Worm (Caenorhabditis elegans) whole organism, young adult: Measurements from ENCODE around the gene F38A1.6.

Experiments used
- B0019.2 ChIP-seq: fragments of 200-800 bp; sonication (Bioruptor generic); conservative IDR thresholded peaks from 2 replicates; pipeline ENCODE4 v1.3.6; 2022; ENCODE audit warnings: missing genetic modification reagents, missing genetic modification characterization, missing compliant biosample characterization
- B0035.1 ChIP-seq: sonication (generic microtip); optimal IDR thresholded peaks from 2 replicates; lab custom pipeline; 2016; ENCODE audit warnings: missing genetic modification characterization, mild to moderate bottlenecking, missing compliant biosample characterization, missing genotype, missing genetic modification reagents
- C06A6.2 ChIP-seq: fragments of 200-800 bp; sonication (Bioruptor generic); conservative IDR thresholded peaks from 2 replicates; pipeline ENCODE4 v1.3.6; 2022; ENCODE audit warnings: missing genetic modification characterization, missing compliant biosample characterization
- D2030.7 ChIP-seq: fragments of 200-800 bp; sonication (Bioruptor generic); IDR thresholded peaks from 2 replicates; pipeline ENCODE4 v1.3.6; 2022; ENCODE audit warnings: missing genetic modification reagents, missing genetic modification characterization, missing compliant biosample characterization
- F33H1.4 ChIP-seq: fragments of 200-800 bp; sonication (Bioruptor generic); IDR thresholded peaks from 2 replicates; pipeline ENCODE4 v1.3.6; 2022; ENCODE audit warnings: missing genetic modification reagents, missing genetic modification characterization, missing compliant biosample characterization
- F49E8.2 ChIP-seq: sonication (generic microtip); optimal IDR thresholded peaks from 3 replicates; lab custom pipeline; 2017; ENCODE audit warnings: missing genetic modification characterization, mild to moderate bottlenecking, missing compliant biosample characterization, antibody characterized with exemption, moderate library complexity; ENCODE audit not compliant: insufficient read depth
- F55B11.4 ChIP-seq: sonication (generic microtip); optimal IDR thresholded peaks from 2 replicates; lab custom pipeline; 2016; ENCODE audit warnings: missing compliant biosample characterization, missing genetic modification characterization, borderline replicate concordance; ENCODE audit not compliant: insufficient read depth
- ama-1 ChIP-seq, 3 experiments: fragments of 150-350 bp in 1 of 3; sonication (generic microtip) in 2 of 3; optimal IDR thresholded peaks; 2 replicates each; lab custom pipeline; 2014 to 2018; ENCODE audit warnings: missing biosample characterization in 2 of 3, missing genetic modification characterization in 2 of 3, missing genetic modification reagents in 2 of 3
- athp-1 ChIP-seq: sonication (generic microtip); optimal IDR thresholded peaks from 2 replicates; lab custom pipeline; 2017; ENCODE audit warnings: mild to moderate bottlenecking, missing genetic modification characterization, missing compliant biosample characterization
- attf-3 ChIP-seq: fragments of 200-800 bp; sonication (Bioruptor generic); conservative IDR thresholded peaks from 2 replicates; pipeline ENCODE4 v1.3.6; 2022; ENCODE audit warnings: missing genetic modification reagents, missing genetic modification characterization, missing compliant biosample characterization
- cebp-1 ChIP-seq, 2 experiments: fragments of 200-800 bp in 1 of 2; sonication (Bioruptor generic) in 1 of 2; sonication (generic microtip) in 1 of 2; IDR thresholded peaks in 1 of 2; optimal IDR thresholded peaks in 1 of 2; 2 replicates each; pipeline versions ENCODE4 v1.3.6 to Lab custom; 2017 to 2022; ENCODE audit warnings: missing compliant biosample characterization in 2 of 2, missing genetic modification characterization in 2 of 2, mild to moderate bottlenecking in 1 of 2, missing genetic modification reagents in 1 of 2, moderate library complexity in 1 of 2
- ceh-27 ChIP-seq: fragments of 200-800 bp; sonication (Bioruptor generic); optimal IDR thresholded peaks from 2 replicates; lab custom pipeline; 2018; ENCODE audit warnings: mild to moderate bottlenecking, missing genetic modification characterization, moderate library complexity, missing compliant biosample characterization
- ceh-91 ChIP-seq: fragments of 200-800 bp; sonication (Bioruptor generic); IDR thresholded peaks from 2 replicates; pipeline ENCODE4 v1.3.6; 2022; ENCODE audit warnings: missing genetic modification reagents, missing genetic modification characterization, missing compliant biosample characterization
- chd-7 ChIP-seq: sonication (generic microtip); optimal IDR thresholded peaks from 2 replicates; lab custom pipeline; 2016; ENCODE audit warnings: mild to moderate bottlenecking, missing genetic modification characterization, moderate library complexity, missing compliant biosample characterization
- dox-1 ChIP-seq: fragments of 200-800 bp; sonication (Bioruptor generic); IDR thresholded peaks from 2 replicates; pipeline ENCODE4 v1.3.6; 2022; ENCODE audit warnings: missing genetic modification reagents, missing genetic modification characterization, missing compliant biosample characterization
- dpl-1 ChIP-seq: fragments of 150-350 bp; optimal IDR thresholded peaks from 2 replicates; lab custom pipeline; 2014; ENCODE audit warnings: missing biosample characterization, missing genetic modification reagents, missing genetic modification characterization
- efl-1 ChIP-seq: fragments of 150-350 bp; optimal IDR thresholded peaks from 2 replicates; lab custom pipeline; 2014; ENCODE audit warnings: missing biosample characterization, missing genetic modification reagents, missing genetic modification characterization
- egl-44 ChIP-seq: fragments of 200-800 bp; sonication (Bioruptor generic); IDR thresholded peaks from 2 replicates; pipeline ENCODE4 v1.3.6; 2022; ENCODE audit warnings: missing genetic modification reagents, missing genetic modification characterization, missing compliant biosample characterization
- hsf-1 ChIP-seq: fragments of 200-800 bp; sonication (Bioruptor generic); IDR thresholded peaks from 2 replicates; pipeline ENCODE4 v1.3.6; 2022; ENCODE audit warnings: missing genetic modification reagents, missing genetic modification characterization, missing compliant biosample characterization
- let-526 ChIP-seq: fragments of 200-800 bp; sonication (Bioruptor generic); IDR thresholded peaks from 2 replicates; pipeline ENCODE4 v1.3.6; 2022; ENCODE audit warnings: missing genetic modification reagents, missing genetic modification characterization, missing compliant biosample characterization
- lin-54 ChIP-seq: fragments of 200-800 bp; sonication (Bioruptor generic); optimal IDR thresholded peaks from 2 replicates; lab custom pipeline; 2018; ENCODE audit warnings: mild to moderate bottlenecking, missing genetic modification characterization, missing compliant biosample characterization
- lsl-1 ChIP-seq: fragments of 200-800 bp; sonication (Bioruptor generic); optimal IDR thresholded peaks from 2 replicates; lab custom pipeline; 2018; ENCODE audit warnings: mild to moderate bottlenecking, missing genetic modification characterization, moderate library complexity, missing compliant biosample characterization
- madf-6 ChIP-seq: fragments of 200-800 bp; sonication (Bioruptor generic); IDR thresholded peaks from 2 replicates; pipeline ENCODE4 v1.3.6; 2022; ENCODE audit warnings: missing genetic modification reagents, missing genetic modification characterization, missing compliant biosample characterization
- madf-8 ChIP-seq: fragments of 200-800 bp; sonication (Bioruptor generic); conservative IDR thresholded peaks from 2 replicates; pipeline ENCODE4 v1.3.6; 2022; ENCODE audit warnings: missing genetic modification reagents, missing genetic modification characterization, missing compliant biosample characterization
- mcd-1 ChIP-seq: fragments of 200-800 bp; sonication (Bioruptor generic); IDR thresholded peaks from 2 replicates; pipeline ENCODE4 v1.3.6; 2022; ENCODE audit warnings: missing genetic modification reagents, missing genetic modification characterization, missing compliant biosample characterization
- mxl-1 ChIP-seq: sonication (generic microtip); optimal IDR thresholded peaks from 2 replicates; lab custom pipeline; 2016; ENCODE audit warnings: missing genetic modification characterization, missing compliant biosample characterization
- nfyb-1 ChIP-seq: fragments of 200-800 bp; sonication (Bioruptor generic); IDR thresholded peaks from 2 replicates; pipeline ENCODE4 v1.3.6; 2022; ENCODE audit warnings: missing genetic modification reagents, missing genetic modification characterization, missing compliant biosample characterization
- pbrm-1 ChIP-seq: fragments of 200-800 bp; sonication (Bioruptor generic); IDR thresholded peaks from 2 replicates; pipeline ENCODE4 v1.3.6; 2022; ENCODE audit warnings: missing genetic modification reagents, missing genetic modification characterization, missing compliant biosample characterization
- repo-1 ChIP-seq: sonication (generic microtip); optimal IDR thresholded peaks from 2 replicates; lab custom pipeline; 2017; ENCODE audit warnings: mild to moderate bottlenecking, missing genetic modification characterization, missing compliant biosample characterization
- rpc-1 ChIP-seq, 2 experiments: fragments of 150-350 bp in 1 of 2; sonication (generic microtip) in 1 of 2; optimal IDR thresholded peaks; 2 replicates each; lab custom pipeline; 2014 to 2018; ENCODE audit warnings: missing biosample characterization in 1 of 2, missing genetic modification characterization in 1 of 2, missing genetic modification reagents in 1 of 2, missing genotype in 1 of 2
- snpc-1.3 ChIP-seq: sonication (generic microtip); optimal IDR thresholded peaks from 2 replicates; lab custom pipeline; 2017; ENCODE audit warnings: missing genetic modification characterization, mild to moderate bottlenecking, missing compliant biosample characterization, antibody characterized with exemption, moderate library complexity, missing genotype, missing genetic modification reagents; ENCODE audit not compliant: insufficient read depth
- snpc-3.4 ChIP-seq: sonication (generic microtip); optimal IDR thresholded peaks from 2 replicates; lab custom pipeline; 2017; ENCODE audit warnings: missing genetic modification characterization, mild to moderate bottlenecking, missing compliant biosample characterization, antibody characterized with exemption, moderate library complexity, missing genotype, missing genetic modification reagents
- tbp1 ChIP-seq: fragments of 200-800 bp; sonication (Bioruptor generic); optimal IDR thresholded peaks from 2 replicates; lab custom pipeline; 2018; ENCODE audit warnings: mild to moderate bottlenecking, missing genetic modification characterization, missing compliant biosample characterization
- tlf-1 ChIP-seq: fragments of 200-800 bp; sonication (Bioruptor generic); optimal IDR thresholded peaks from 2 replicates; lab custom pipeline; 2018; ENCODE audit warnings: mild to moderate bottlenecking, missing genetic modification characterization, missing compliant biosample characterization
- unc-130 ChIP-seq: sonication (generic microtip); optimal IDR thresholded peaks from 2 replicates; lab custom pipeline; 2016; ENCODE audit warnings: missing genetic modification reagents, missing genetic modification characterization, missing compliant biosample characterization
- xnd-1 ChIP-seq: sonication (generic microtip); optimal IDR thresholded peaks from 2 replicates; lab custom pipeline; 2016; ENCODE audit warnings: missing genotype, missing genetic modification reagents, missing genetic modification characterization, missing compliant biosample characterization
- ztf-18 ChIP-seq: sonication (generic microtip); optimal IDR thresholded peaks from 2 replicates; lab custom pipeline; 2016; ENCODE audit warnings: missing genotype, mild to moderate bottlenecking, missing genetic modification characterization, missing compliant biosample characterization

The F38A1.6 gene

DNA sequence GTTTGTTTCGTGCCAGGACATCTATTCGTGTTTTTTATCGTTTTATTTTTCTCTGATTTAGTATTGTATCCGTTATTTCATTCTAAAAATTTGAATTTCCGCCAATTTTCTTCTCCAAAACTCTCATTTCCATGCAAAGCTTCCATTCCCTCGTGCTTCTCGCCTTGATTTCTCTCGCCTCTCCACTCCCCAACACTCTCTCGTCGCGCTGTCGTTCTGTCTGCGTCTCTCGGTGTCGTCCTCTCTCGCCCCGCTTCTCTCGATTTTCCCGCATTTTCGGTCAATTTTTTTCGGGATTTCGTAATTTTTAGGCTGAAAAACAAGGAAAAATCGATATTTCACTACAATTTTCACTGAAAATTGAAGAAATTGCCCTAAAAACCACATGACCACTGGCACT lies 22.9 kb downstream of the F38A1.6 start, which contains the start of gene C09E9.1 (continued):
- TF ChIP-seq pbrm-1 (GFP tag; lab: Robert Waterston, UW): peak; percentile 53; the same call in 1 of the 2 replicates
- TF ChIP-seq nfyb-1: 0 out of 2 replicates have a peak, but pooled peaks have one; percentile 24
- no peak for TF ChIP-seq ztf-18 (tag; lab: Kevin White, UChicago)

- TF ChIP-seq lin-54 (GFP tag; lab: Kevin White, UChicago) (peak; percentile 18), cebp-1 (GFP tag; IDR thresholded peaks at IDR 0.05; lab: Robert Waterston, UW) (no peak), cebp-1 (tag; optimal IDR thresholded peaks at IDR 0.05; lab: Kevin White, UChicago) (peak; percentile 82), mcd-1 (GFP tag; lab: Robert Waterston, UW) (0 out of 2 replicates have a peak, but pooled peaks have one; percentile 11), B0035.1 (no peak), lsl-1 (peak; percentile 63), repo-1 (tag; lab: Kevin White, UChicago) (no peak), B0019.2 (GFP tag; lab: Robert Waterston, UW) (peak; percentile 89)
Observed at ce11 chrIV:1275910-1276309, 24.2 kb downstream of the F38A1.6 start.

DNA sequence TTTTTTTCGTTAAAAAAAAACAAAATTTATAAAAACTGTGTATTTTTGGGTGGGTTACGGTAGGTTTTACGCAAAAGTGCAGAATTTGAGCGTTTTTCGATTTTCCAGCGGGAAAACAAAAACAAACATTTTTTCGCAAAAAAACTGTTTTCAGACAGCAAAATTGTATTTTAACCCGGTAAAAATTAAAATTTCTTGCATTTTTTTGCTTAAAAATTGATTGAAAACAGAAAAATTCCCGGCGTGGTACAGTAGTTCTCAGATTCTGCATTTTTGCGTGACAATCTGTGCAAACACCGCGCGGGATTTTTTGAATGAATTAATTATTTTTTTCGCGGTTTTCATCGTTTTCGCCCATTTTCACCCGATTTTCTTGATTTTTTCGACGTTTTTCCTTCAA lies 25.4 kb downstream of the F38A1.6 start:
- TF ChIP-seq dox-1: peak; percentile 25; the same call in 1 of the 2 replicates
- peak; percentile 33 for TF ChIP-seq tbp1 (GFP tag; lab: Kevin White, UChicago)
- peak; percentile 75 for TF ChIP-seq xnd-1
- peak; percentile 73 for TF ChIP-seq D2030.7 (GFP tag; lab: Robert Waterston, UW)
- no peak for TF ChIP-seq ama-1 (optimal IDR thresholded peaks at IDR 0.05; lab: Kevin White, UChicago)
- TF ChIP-seq ama-1 (GFP tag; optimal IDR thresholded peaks at IDR 0.05; lab: Kevin White, UChicago): no peak
- peak; percentile 66 for TF ChIP-seq F33H1.4 (GFP tag; lab: Robert Waterston, UW)
- peak; percentile 25; the same call in 1 of the 2 replicates for TF ChIP-seq mcd-1 (GFP tag; lab: Robert Waterston, UW)
- TF ChIP-seq athp-1 (tag; lab: Kevin White, UChicago): peak; percentile 47
- TF ChIP-seq ceh-91: peak; percentile 78
- no peak for TF ChIP-seq B0035.1
- peak; percentile 24 for TF ChIP-seq snpc-1.3 (tag; lab: Kevin White, UChicago)
- peak; percentile 22; the same call in 1 of the 2 replicates for TF ChIP-seq hsf-1 (GFP tag; lab: Robert Waterston, UW)
- TF ChIP-seq B0019.2 (GFP tag; lab: Robert Waterston, UW): peak; percentile 83
- peak; percentile 87 for TF ChIP-seq efl-1 (GFP tag; lab: Kevin White, UChicago)
- no peak for TF ChIP-seq ceh-27 (GFP tag; lab: Kevin White, UChicago)
- no peak for TF ChIP-seq let-526 (GFP tag; lab: Robert Waterston, UW)
- TF ChIP-seq attf-3 (GFP tag; lab: Robert Waterston, UW): no peak
- no peak for TF ChIP-seq F49E8.2 (tag; lab: Kevin White, UChicago)
- TF ChIP-seq madf-8 (GFP tag; lab: Robert Waterston, UW): peak; percentile 81
- no peak for TF ChIP-seq mxl-1 (tag; lab: Kevin White, UChicago)
- TF ChIP-seq tlf-1 (GFP tag; lab: Kevin White, UChicago): peak; percentile 53
- no peak for TF ChIP-seq cebp-1 (GFP tag; IDR thresholded peaks at IDR 0.05; lab: Robert Waterston, UW)
- no peak for TF ChIP-seq cebp-1 (tag; optimal IDR thresholded peaks at IDR 0.05; lab: Kevin White, UChicago)
- peak; percentile 54 for TF ChIP-seq dpl-1 (GFP tag; lab: Kevin White, UChicago)
- no peak for TF ChIP-seq snpc-3.4
- TF ChIP-seq madf-6 (GFP tag; lab: Robert Waterston, UW): peak; percentile 90
- TF ChIP-seq chd-7 (tag; lab: Kevin White, UChicago): no peak
- no peak for TF ChIP-seq egl-44
- no peak for TF ChIP-seq F55B11.4 (tag; lab: Kevin White, UChicago)
- peak; percentile 55 for TF ChIP-seq unc-130 (GFP tag; lab: Kevin White, UChicago)
- TF ChIP-seq rpc-1 (optimal IDR thresholded peaks at IDR 0.05; lab: Kevin White, UChicago): no peak
- no peak for TF ChIP-seq rpc-1 (tag; optimal IDR thresholded peaks at IDR 0.05; lab: Kevin White, UChicago)
- 0 out of 2 replicates have a peak, but pooled peaks have one; percentile 26 for TF ChIP-seq pbrm-1 (GFP tag; lab: Robert Waterston, UW)
- no peak for TF ChIP-seq C06A6.2
- TF ChIP-seq lin-54 (GFP tag; lab: Kevin White, UChicago): peak; percentile 59
- peak; percentile 91 for TF ChIP-seq lsl-1
